Fruit fly (Drosophila melanogaster): ENCODE data around the gene tefu.

DNA sequence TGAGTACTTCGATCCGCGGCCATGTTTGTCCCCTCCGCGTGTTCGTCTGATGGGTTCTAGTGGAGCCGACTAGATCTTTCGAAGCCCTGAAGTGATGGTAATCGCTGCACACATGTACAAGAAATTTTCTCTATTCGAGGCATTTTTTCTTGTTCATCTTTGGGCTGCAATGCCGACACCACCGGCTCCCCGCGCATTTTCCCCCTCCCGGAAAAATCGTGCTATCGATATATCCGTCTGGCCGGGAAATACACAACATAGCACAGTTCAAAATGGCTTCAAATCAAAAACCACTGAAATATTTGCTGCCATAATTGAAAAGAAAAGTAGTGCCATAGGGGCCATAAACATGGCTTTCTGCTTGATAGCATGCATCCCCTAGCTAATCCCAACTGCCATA is 21.9 kb upstream of the tefu start:
- TF ChIP-seq ttk (optimal IDR thresholded peaks at IDR 0.05) (no peak), psq (optimal IDR thresholded peaks at IDR 0.05) (no peak), insv (optimal IDR thresholded peaks at IDR 0.05) (no peak)

All from Kc167 (cell line).